Worm (Caenorhabditis elegans): ENCODE measurements around the gene cox-17.

ce11 chrIII:147570-148076 is 43.2 kb upstream of the cox-17 start, which contains the start of gene sqst-5:
- TF ChIP-seq pha-4 (tag; optimal IDR thresholded peaks at IDR 0.05): no peak
- no peak for TF ChIP-seq ceh-34 (tag; optimal IDR thresholded peaks at IDR 0.05)
- TF ChIP-seq nhr-11 (tag; optimal IDR thresholded peaks at IDR 0.05): no peak
- no peak for TF ChIP-seq K09A11.1 (tag; optimal IDR thresholded peaks at IDR 0.05; ENCODE audit: insufficient read depth)
- no peak for TF ChIP-seq C38D4.7 (GFP tag; optimal IDR thresholded peaks at IDR 0.05)
